Worm (Caenorhabditis elegans): ENCODE results near the gene rsef-1.

DNA sequence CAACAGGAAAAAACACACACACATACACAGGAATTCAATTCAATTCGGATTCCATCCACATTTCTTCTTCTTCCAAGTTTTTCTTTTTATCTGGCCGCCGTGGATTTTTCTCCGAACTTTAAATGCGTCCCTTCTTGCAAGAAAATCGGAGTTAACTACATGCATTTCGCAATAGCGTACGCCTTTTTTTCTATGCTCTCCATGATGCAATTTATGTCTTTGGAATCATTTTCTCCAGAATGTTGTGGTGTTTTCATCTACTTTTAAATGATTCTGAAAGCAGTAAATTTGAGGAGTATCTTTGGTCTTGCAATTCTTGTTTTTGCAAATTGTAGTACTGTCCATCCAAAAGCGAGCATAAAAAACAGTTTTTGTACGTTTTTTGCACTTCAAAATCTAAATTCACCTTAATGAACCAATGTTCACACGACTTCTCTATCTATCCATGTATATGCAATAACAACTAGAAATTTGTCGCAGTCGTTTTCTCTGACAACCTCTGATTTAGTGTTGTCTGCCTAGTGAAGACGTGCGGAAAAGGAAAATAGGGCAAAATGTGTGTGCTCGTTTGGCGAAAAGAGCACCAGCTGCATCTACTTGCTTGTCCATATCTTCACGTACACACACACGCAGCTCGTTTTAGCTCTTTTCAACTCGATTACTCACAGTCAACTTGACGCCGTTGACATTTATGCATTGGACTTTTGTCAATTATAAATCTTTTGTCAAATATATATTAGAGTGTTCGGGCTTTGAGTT lies 36.7 kb downstream of the rsef-1 start:
- TF ChIP-seq ets-7 (tag; optimal IDR thresholded peaks at IDR 0.05) (no peak), flt-1 (GFP tag; IDR thresholded peaks at IDR 0.05) (no peak), tbx-37 (GFP tag; conservative IDR thresholded peaks at IDR 0.05) (no peak), sea-1 (GFP tag; conservative IDR thresholded peaks at IDR 0.05) (no peak), tbx-11 (GFP tag; IDR thresholded peaks at IDR 0.05) (no peak), ama-1 (optimal IDR thresholded peaks at IDR 0.05) (no peak), tra-4 (tag; optimal IDR thresholded peaks at IDR 0.05) (no peak), hmg-4 (GFP tag; optimal IDR thresholded peaks at IDR 0.05) (no peak), F13C5.2 (tag; optimal IDR thresholded peaks at IDR 0.05) (no peak), ceh-13 (GFP tag; optimal IDR thresholded peaks at IDR 0.05) (no peak), ceh-36 (tag; optimal IDR thresholded peaks at IDR 0.05) (no peak), B0310.2 (tag; optimal IDR thresholded peaks at IDR 0.05) (no peak), pes-1 (GFP tag; IDR thresholded peaks at IDR 0.05) (no peak)

All from whole organism, early embryonic.